Worm (Caenorhabditis elegans) whole organism, late embryonic: Measurements from ENCODE around the gene F15B9.8.

Experiments
- dmd-4 ChIP-seq: sonication (generic microtip); optimal IDR thresholded peaks from 2 replicates; lab custom pipeline; 2016; ENCODE audit warnings: borderline replicate concordance, missing genetic modification characterization, missing compliant biosample characterization
- elt-2 ChIP-seq: sonication (generic microtip); optimal IDR thresholded peaks from 2 replicates; lab custom pipeline; 2016; ENCODE audit warnings: missing genetic modification reagents, missing genetic modification characterization, missing compliant biosample characterization

ce11 chrV:12992891-12993290 lies 4.5 kb downstream of the F15B9.8 start, which contains the start of the genes F15B9.11 and dsl-7:
- TF ChIP-seq elt-2 (tag; lab: Kevin White, UChicago) (no peak), dmd-4 (tag; lab: Kevin White, UChicago) (no peak)
